Worm (Caenorhabditis elegans): ENCODE results near the gene C03B1.13.

The C03B1.13 gene

ce11 chrX:6355030-6355635, 17.3 kb upstream of the C03B1.13 start, which contains the start of gene C03B1.5:
C03B1.5 (plus strand) TSS chrX:6355585.
- TF ChIP-seq tbx-11 (GFP tag; IDR thresholded peaks at IDR 0.05) (no peak), ets-7 (tag; optimal IDR thresholded peaks at IDR 0.05) (no peak), pes-1 (GFP tag; IDR thresholded peaks at IDR 0.05) (no peak), hnd-1 (tag; optimal IDR thresholded peaks at IDR 0.05) (no peak), tbx-37 (GFP tag; conservative IDR thresholded peaks at IDR 0.05) (no peak), ceh-13 (GFP tag; optimal IDR thresholded peaks at IDR 0.05) (no peak), flt-1 (GFP tag; IDR thresholded peaks at IDR 0.05) (no peak), ama-1 (optimal IDR thresholded peaks at IDR 0.05) (no peak), ceh-36 (tag; optimal IDR thresholded peaks at IDR 0.05) (no peak)

ce11 chrX:6353763-6354162, 15.9 kb upstream of the C03B1.13 start:
- no peak for TF ChIP-seq scrt-1 (GFP tag; IDR thresholded peaks at IDR 0.05)
- TF ChIP-seq pes-1 (GFP tag; IDR thresholded peaks at IDR 0.05) = no peak
- no peak for TF ChIP-seq tbx-11 (GFP tag; IDR thresholded peaks at IDR 0.05)
- TF ChIP-seq ceh-13 (GFP tag; optimal IDR thresholded peaks at IDR 0.05) = no peak
- TF ChIP-seq B0310.2 (tag; optimal IDR thresholded peaks at IDR 0.05) = no peak
- TF ChIP-seq sea-1 (GFP tag; conservative IDR thresholded peaks at IDR 0.05) = no peak
- no peak for TF ChIP-seq F13C5.2 (tag; optimal IDR thresholded peaks at IDR 0.05)
- no peak for TF ChIP-seq tra-4 (tag; optimal IDR thresholded peaks at IDR 0.05)
- TF ChIP-seq hnd-1 (tag; optimal IDR thresholded peaks at IDR 0.05) = no peak
- no peak for TF ChIP-seq flt-1 (GFP tag; IDR thresholded peaks at IDR 0.05)
- TF ChIP-seq hmg-4 (GFP tag; optimal IDR thresholded peaks at IDR 0.05) = no peak
- TF ChIP-seq ama-1 (optimal IDR thresholded peaks at IDR 0.05) = no peak
- TF ChIP-seq hmbx-1 (tag; optimal IDR thresholded peaks at IDR 0.05) = no peak
- no peak for TF ChIP-seq aly-1 (tag; optimal IDR thresholded peaks at IDR 0.05)

ce11 chrX:6350016-6350415, 12.2 kb upstream of the C03B1.13 start, which contains the start of gene C03B1.6:
C03B1.6 (plus strand) TSS chrX:6350316.
- TF ChIP-seq hnd-1 (tag; optimal IDR thresholded peaks at IDR 0.05) (no peak), pes-1 (GFP tag; IDR thresholded peaks at IDR 0.05) (no peak), sea-1 (GFP tag; conservative IDR thresholded peaks at IDR 0.05) (no peak), tbx-11 (GFP tag; IDR thresholded peaks at IDR 0.05) (no peak), hmg-4 (GFP tag; optimal IDR thresholded peaks at IDR 0.05) (no peak), F13C5.2 (tag; optimal IDR thresholded peaks at IDR 0.05) (no peak), ets-7 (tag; optimal IDR thresholded peaks at IDR 0.05) (no peak), tra-4 (tag; optimal IDR thresholded peaks at IDR 0.05) (no peak), flt-1 (GFP tag; IDR thresholded peaks at IDR 0.05) (no peak), tbx-37 (GFP tag; conservative IDR thresholded peaks at IDR 0.05) (no peak), ceh-36 (tag; optimal IDR thresholded peaks at IDR 0.05) (no peak), aly-1 (tag; optimal IDR thresholded peaks at IDR 0.05) (no peak), ceh-13 (GFP tag; optimal IDR thresholded peaks at IDR 0.05) (no peak), ama-1 (optimal IDR thresholded peaks at IDR 0.05) (no peak), B0310.2 (tag; optimal IDR thresholded peaks at IDR 0.05) (no peak), scrt-1 (GFP tag; IDR thresholded peaks at IDR 0.05) (no peak)

DNA sequence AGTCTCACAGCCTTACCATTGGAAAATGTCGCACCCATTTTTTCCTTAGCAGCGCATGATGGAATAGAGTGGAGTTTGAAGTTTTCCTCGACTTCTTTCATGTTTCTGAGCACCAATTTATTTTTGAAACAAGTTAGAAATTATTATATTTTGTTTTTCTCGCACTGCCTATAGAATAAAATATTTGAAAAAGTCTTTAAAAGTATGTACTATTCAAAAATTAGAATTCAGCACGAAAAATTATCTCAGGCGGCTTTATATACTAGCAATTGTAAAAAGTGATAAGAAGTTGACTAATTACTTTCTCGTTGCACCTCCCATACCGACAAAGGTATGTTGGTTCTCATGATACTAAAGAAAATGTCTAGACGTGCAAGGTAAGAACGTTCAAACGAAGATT, 9.2 kb upstream of the C03B1.13 start, which contains the start of gene C03B1.9:
Gene C03B1.9, minus strand, starts transcription at position 101 of the 400 bp plus-strand sequence.
- TF ChIP-seq hmg-4 (GFP tag; optimal IDR thresholded peaks at IDR 0.05) = no peak
- no peak for TF ChIP-seq F13C5.2 (tag; optimal IDR thresholded peaks at IDR 0.05)
- TF ChIP-seq tbx-37 (GFP tag; conservative IDR thresholded peaks at IDR 0.05) = no peak
- TF ChIP-seq aly-1 (tag; optimal IDR thresholded peaks at IDR 0.05) = no peak
- TF ChIP-seq tra-4 (tag; optimal IDR thresholded peaks at IDR 0.05) = no peak
- no peak for TF ChIP-seq ceh-13 (GFP tag; optimal IDR thresholded peaks at IDR 0.05)
- no peak for TF ChIP-seq tbx-11 (GFP tag; IDR thresholded peaks at IDR 0.05)
- TF ChIP-seq ama-1 (optimal IDR thresholded peaks at IDR 0.05) = no peak
- TF ChIP-seq scrt-1 (GFP tag; IDR thresholded peaks at IDR 0.05) = no peak
- no peak for TF ChIP-seq hnd-1 (tag; optimal IDR thresholded peaks at IDR 0.05)
- no peak for TF ChIP-seq ceh-36 (tag; optimal IDR thresholded peaks at IDR 0.05)
- no peak for TF ChIP-seq B0310.2 (tag; optimal IDR thresholded peaks at IDR 0.05)
- no peak for TF ChIP-seq hmbx-1 (tag; optimal IDR thresholded peaks at IDR 0.05)
- no peak for TF ChIP-seq sea-1 (GFP tag; conservative IDR thresholded peaks at IDR 0.05)
- no peak for TF ChIP-seq flt-1 (GFP tag; IDR thresholded peaks at IDR 0.05)

ce11 chrX:6345785-6346184, 7.9 kb upstream of the C03B1.13 start:
- no peak for TF ChIP-seq tra-4 (tag; optimal IDR thresholded peaks at IDR 0.05)
- no peak for TF ChIP-seq ceh-36 (tag; optimal IDR thresholded peaks at IDR 0.05)
- TF ChIP-seq F13C5.2 (tag; optimal IDR thresholded peaks at IDR 0.05) = no peak
- TF ChIP-seq tbx-11 (GFP tag; IDR thresholded peaks at IDR 0.05) = no peak
- no peak for TF ChIP-seq hmg-4 (GFP tag; optimal IDR thresholded peaks at IDR 0.05)
- no peak for TF ChIP-seq aly-1 (tag; optimal IDR thresholded peaks at IDR 0.05)
- TF ChIP-seq pes-1 (GFP tag; IDR thresholded peaks at IDR 0.05) = no peak
- no peak for TF ChIP-seq scrt-1 (GFP tag; IDR thresholded peaks at IDR 0.05)
- no peak for TF ChIP-seq sea-1 (GFP tag; conservative IDR thresholded peaks at IDR 0.05)
- no peak for TF ChIP-seq tbx-37 (GFP tag; conservative IDR thresholded peaks at IDR 0.05)
- TF ChIP-seq flt-1 (GFP tag; IDR thresholded peaks at IDR 0.05) = no peak

DNA sequence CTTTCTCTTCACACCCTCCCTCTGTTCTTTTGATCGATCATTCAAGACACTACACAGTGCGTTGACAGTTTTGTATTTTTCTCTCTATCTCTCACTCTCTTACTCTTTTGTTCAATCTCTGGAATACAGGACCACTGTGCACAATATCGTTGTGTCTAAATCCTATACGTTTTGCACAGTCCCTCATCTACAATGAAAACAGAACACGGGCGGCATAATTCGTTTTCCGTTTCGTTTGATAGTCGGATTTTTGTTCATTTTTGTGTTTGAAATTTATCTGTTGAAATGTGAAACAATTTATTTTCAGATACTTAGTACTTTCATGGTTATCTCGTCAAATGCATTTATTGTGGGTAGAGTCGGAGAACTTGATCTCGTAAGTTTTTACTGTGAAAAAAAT, 3.7 kb upstream of the C03B1.13 start, which contains the start of gene C03B1.7:
Gene C03B1.7, plus strand, starts transcription at position 301 of the 400 bp plus-strand sequence.
- TF ChIP-seq sea-1 (GFP tag; conservative IDR thresholded peaks at IDR 0.05) (no peak), scrt-1 (GFP tag; IDR thresholded peaks at IDR 0.05) (no peak), aly-1 (tag; optimal IDR thresholded peaks at IDR 0.05) (no peak), hmbx-1 (tag; optimal IDR thresholded peaks at IDR 0.05) (no peak), hmg-4 (GFP tag; optimal IDR thresholded peaks at IDR 0.05) (no peak), hnd-1 (tag; optimal IDR thresholded peaks at IDR 0.05) (no peak), F13C5.2 (tag; optimal IDR thresholded peaks at IDR 0.05) (no peak), pes-1 (GFP tag; IDR thresholded peaks at IDR 0.05) (no peak), ceh-36 (tag; optimal IDR thresholded peaks at IDR 0.05) (no peak), tbx-11 (GFP tag; IDR thresholded peaks at IDR 0.05) (no peak)

ce11 chrX:6338446-6338845, 595 bp upstream of the C03B1.13 start:
- TF ChIP-seq hmbx-1 (tag; optimal IDR thresholded peaks at IDR 0.05) (no peak), scrt-1 (GFP tag; IDR thresholded peaks at IDR 0.05) (no peak), hnd-1 (tag; optimal IDR thresholded peaks at IDR 0.05) (no peak), F13C5.2 (tag; optimal IDR thresholded peaks at IDR 0.05) (no peak), aly-1 (tag; optimal IDR thresholded peaks at IDR 0.05) (no peak), pes-1 (GFP tag; IDR thresholded peaks at IDR 0.05) (no peak), ceh-13 (GFP tag; optimal IDR thresholded peaks at IDR 0.05) (no peak), flt-1 (GFP tag; IDR thresholded peaks at IDR 0.05) (no peak), hmg-4 (GFP tag; optimal IDR thresholded peaks at IDR 0.05) (no peak), sea-1 (GFP tag; conservative IDR thresholded peaks at IDR 0.05) (no peak), ceh-36 (tag; optimal IDR thresholded peaks at IDR 0.05) (no peak), ama-1 (optimal IDR thresholded peaks at IDR 0.05) (no peak), B0310.2 (tag; optimal IDR thresholded peaks at IDR 0.05) (no peak), ets-7 (tag; optimal IDR thresholded peaks at IDR 0.05) (no peak), tbx-37 (GFP tag; conservative IDR thresholded peaks at IDR 0.05) (no peak)
